Fruit fly (Drosophila melanogaster) whole organism, embryonic: ENCODE measurements around the gene CG15439.
A peak's percentile ranks its signal among the peaks of the same experiment; 100 is the strongest.

Experiments used
- Awh ChIP-seq: fragments of 200-800 bp; sonication (Bioruptor generic); IDR thresholded peaks from 2 replicates; pipeline ENCODE4, ENCODE4 v1.3.6; 2022; ENCODE audit warnings: missing biosample characterization, missing genetic modification characterization
- Bdp1 ChIP-seq: fragments of 200-800 bp; sonication (Bioruptor generic); optimal IDR thresholded peaks from 3 replicates; lab custom pipeline; 2016; ENCODE audit warnings: missing biosample characterization, missing genetic modification characterization
- Blimp-1 ChIP-seq: fragments of 200-800 bp; sonication (Bioruptor generic); optimal IDR thresholded peaks from 3 replicates; lab custom pipeline; 2018; ENCODE audit warnings: missing biosample characterization, missing genetic modification characterization, mild to moderate bottlenecking, moderate library complexity, missing genetic modification reagents
- CG10274 ChIP-seq: fragments of 200-800 bp; sonication (Bioruptor generic); optimal IDR thresholded peaks from 3 replicates; lab custom pipeline; 2017; ENCODE audit warnings: missing biosample characterization, mild to moderate bottlenecking, missing genetic modification characterization
- CG11247 ChIP-seq: fragments of 200-800 bp; sonication (Bioruptor generic); IDR thresholded peaks from 2 replicates; pipeline ENCODE4 v1.3.6; 2022; ENCODE audit warnings: missing biosample characterization, missing genetic modification characterization
- CG12942 ChIP-seq: fragments of 200-800 bp; sonication (Bioruptor generic); optimal IDR thresholded peaks from 3 replicates; lab custom pipeline; 2016; ENCODE audit warnings: missing biosample characterization, missing genetic modification characterization
- CG13123 ChIP-seq: fragments of 200-800 bp; sonication (Bioruptor generic); optimal IDR thresholded peaks from 2 replicates; lab custom pipeline; 2016; ENCODE audit warnings: missing biosample characterization, missing genetic modification characterization
- CG13775 ChIP-seq: fragments of 200-800 bp; sonication (Bioruptor generic); optimal IDR thresholded peaks from 3 replicates; lab custom pipeline; 2017; ENCODE audit warnings: missing biosample characterization, mild to moderate bottlenecking, missing genetic modification characterization
- CG14965 ChIP-seq: fragments of 200-800 bp; sonication (Bioruptor generic); optimal IDR thresholded peaks from 2 replicates; lab custom pipeline; 2016; ENCODE audit warnings: missing biosample characterization, missing genetic modification characterization, borderline replicate concordance
- CG16815 ChIP-seq: fragments of 200-800 bp; sonication (Bioruptor generic); optimal IDR thresholded peaks from 3 replicates; lab custom pipeline; 2017; ENCODE audit warnings: missing biosample characterization, mild to moderate bottlenecking, missing genetic modification characterization
- CG17359 ChIP-seq: fragments of 200-800 bp; sonication (Bioruptor generic); optimal IDR thresholded peaks from 3 replicates; lab custom pipeline; 2018; ENCODE audit warnings: missing biosample characterization, mild to moderate bottlenecking, missing genetic modification characterization, moderate library complexity
- CG17612 ChIP-seq: fragments of 200-800 bp; sonication (Bioruptor generic); IDR thresholded peaks from 2 replicates; pipeline ENCODE4 v1.3.6; 2022; ENCODE audit warnings: missing biosample characterization, missing genetic modification characterization
- CG18764 ChIP-seq: fragments of 200-800 bp; sonication (Bioruptor generic); optimal IDR thresholded peaks from 3 replicates; lab custom pipeline; 2016; ENCODE audit warnings: missing biosample characterization, missing genetic modification characterization
- CG33213 ChIP-seq: fragments of 200-800 bp; sonication (Bioruptor generic); optimal IDR thresholded peaks from 3 replicates; lab custom pipeline; 2016; ENCODE audit warnings: missing biosample characterization, missing genetic modification characterization
- CG34422 ChIP-seq: fragments of 200-800 bp; sonication (Bioruptor generic); IDR thresholded peaks from 3 replicates; pipeline ENCODE4 v1.3.6; 2022; ENCODE audit warnings: missing biosample characterization, missing genetic modification characterization
- CG4617 ChIP-seq: fragments of 200-800 bp; sonication (Bioruptor generic); optimal IDR thresholded peaks from 3 replicates; lab custom pipeline; 2016; ENCODE audit warnings: missing biosample characterization, missing genetic modification characterization, borderline replicate concordance
- CG6175 ChIP-seq: fragments of 200-800 bp; sonication (Bioruptor generic); IDR thresholded peaks from 3 replicates; pipeline ENCODE4 v1.3.6; 2022; ENCODE audit warnings: missing biosample characterization, missing genetic modification characterization
- CG6272 ChIP-seq: fragments of 200-800 bp; sonication (Bioruptor generic); IDR thresholded peaks from 2 replicates; pipeline ENCODE4 v1.3.6; 2022; ENCODE audit warnings: missing biosample characterization, missing genetic modification characterization
- CG6813 ChIP-seq: fragments of 200-800 bp; sonication (Bioruptor generic); optimal IDR thresholded peaks from 2 replicates; lab custom pipeline; 2017; ENCODE audit warnings: missing biosample characterization, missing genetic modification characterization, mild to moderate bottlenecking, moderate library complexity, missing genetic modification reagents
- CG7786 ChIP-seq: fragments of 200-800 bp; sonication (Bioruptor generic); optimal IDR thresholded peaks from 2 replicates; lab custom pipeline; 2016; ENCODE audit warnings: missing biosample characterization, missing genetic modification characterization
- CG8388 ChIP-seq: fragments of 200-800 bp; sonication (Bioruptor generic); optimal IDR thresholded peaks from 2 replicates; lab custom pipeline; 2019; ENCODE audit warnings: missing biosample characterization, mild to moderate bottlenecking, missing genetic modification characterization, moderate library complexity
- CHES-1-like ChIP-seq: fragments of 200-800 bp; sonication (Bioruptor generic); optimal IDR thresholded peaks from 2 replicates; lab custom pipeline; 2016; ENCODE audit warnings: missing biosample characterization, missing genetic modification characterization
- D ChIP-seq, 2 experiments: fragments of 200-800 bp in 1 of 2; fragments of >200 bp in 1 of 2; sonication (Bioruptor generic) in 1 of 2; optimal IDR thresholded peaks; 2 replicates in 1 of 2; 3 replicates in 1 of 2; lab custom pipeline; 2017; ENCODE audit warnings: mild to moderate bottlenecking in 1 of 2, missing biosample characterization in 1 of 2, missing genetic modification characterization in 1 of 2, missing genetic modification reagents in 1 of 2
- D19A ChIP-seq: fragments of 200-800 bp; optimal IDR thresholded peaks from 3 replicates; lab custom pipeline; 2019; ENCODE audit warnings: missing biosample characterization, mild to moderate bottlenecking, missing genetic modification characterization, moderate library complexity
- H2.0 ChIP-seq: fragments of 200-800 bp; sonication (Bioruptor generic); IDR thresholded peaks from 2 replicates; pipeline ENCODE4 v1.3.6; 2022; ENCODE audit warnings: missing biosample characterization, missing genetic modification characterization
- Hr51 ChIP-seq, 2 experiments: fragments of 200-800 bp; sonication (Bioruptor generic); optimal IDR thresholded peaks; 2 replicates in 1 of 2; 3 replicates in 1 of 2; lab custom pipeline; 2016 to 2018; ENCODE audit warnings: missing biosample characterization in 2 of 2, missing genetic modification characterization in 2 of 2, mild to moderate bottlenecking in 1 of 2, moderate library complexity in 1 of 2
- Opbp ChIP-seq: fragments of 200-800 bp; sonication (Bioruptor generic); IDR thresholded peaks from 3 replicates; pipeline ENCODE4 v1.3.6; 2022; ENCODE audit warnings: missing biosample characterization, missing genetic modification characterization; ENCODE audit not compliant: partially characterized antibody
- Taf1 ChIP-seq: fragments of 200-800 bp; sonication (Bioruptor generic); IDR thresholded peaks from 2 replicates; pipeline ENCODE4 v1.3.6; 2022; ENCODE audit warnings: missing biosample characterization, missing genetic modification characterization
- ab ChIP-seq: fragments of 200-800 bp; sonication (Bioruptor generic); optimal IDR thresholded peaks from 2 replicates; lab custom pipeline; 2016; ENCODE audit warnings: missing biosample characterization, missing genetic modification characterization
- amos ChIP-seq: fragments of 200-800 bp; sonication (Bioruptor generic); IDR thresholded peaks from 2 replicates; pipeline ENCODE4 v1.3.6; 2022; ENCODE audit warnings: missing biosample characterization, missing genetic modification characterization; ENCODE audit not compliant: partially characterized antibody
- ara ChIP-seq: fragments of 200-800 bp; sonication (Bioruptor generic); IDR thresholded peaks from 2 replicates; pipeline ENCODE4 v1.3.6; 2022; ENCODE audit warnings: missing biosample characterization, missing genetic modification characterization
- ato ChIP-seq: fragments of 200-800 bp; sonication (Bioruptor generic); IDR thresholded peaks from 2 replicates; pipeline ENCODE4 v1.3.6; 2022; ENCODE audit warnings: missing biosample characterization, missing genetic modification characterization; ENCODE audit not compliant: partially characterized antibody
- bbx ChIP-seq: fragments of 200-800 bp; sonication (Bioruptor generic); IDR thresholded peaks from 2 replicates; pipeline ENCODE4 v1.3.6; 2022; ENCODE audit warnings: missing biosample characterization, missing genetic modification characterization; ENCODE audit not compliant: partially characterized antibody
- bcd ChIP-seq: fragments of 200-800 bp; sonication (Bioruptor generic); optimal IDR thresholded peaks from 2 replicates; lab custom pipeline; 2017; ENCODE audit warnings: missing biosample characterization, mild to moderate bottlenecking, missing genetic modification characterization
- caup ChIP-seq: fragments of 200-800 bp; sonication (Bioruptor generic); optimal IDR thresholded peaks from 3 replicates; lab custom pipeline; 2017; ENCODE audit warnings: missing biosample characterization, mild to moderate bottlenecking, missing genetic modification characterization, moderate library complexity; ENCODE audit not compliant: severe bottlenecking
- chinmo ChIP-seq: fragments of 200-800 bp; sonication (Bioruptor generic); IDR thresholded peaks from 4 replicates; pipeline ENCODE4 v1.3.6; 2022; ENCODE audit warnings: missing biosample characterization, missing genetic modification characterization; ENCODE audit not compliant: partially characterized antibody
- crol ChIP-seq: fragments of 200-800 bp; sonication (Bioruptor generic); IDR thresholded peaks from 2 replicates; pipeline ENCODE4 v1.3.6; 2022; ENCODE audit warnings: missing biosample characterization, missing genetic modification characterization
- dmrt11E ChIP-seq: fragments of 200-800 bp; sonication (Bioruptor generic); optimal IDR thresholded peaks from 3 replicates; lab custom pipeline; 2018; ENCODE audit warnings: missing biosample characterization, mild to moderate bottlenecking, missing genetic modification characterization, moderate library complexity
- en ChIP-seq: fragments of 200-800 bp; sonication (Bioruptor generic); optimal IDR thresholded peaks from 2 replicates; lab custom pipeline; 2016; ENCODE audit warnings: missing biosample characterization, missing genetic modification characterization
- exex ChIP-seq: fragments of 200-800 bp; sonication (Bioruptor generic); optimal IDR thresholded peaks from 4 replicates; lab custom pipeline; 2018; ENCODE audit warnings: missing biosample characterization, mild to moderate bottlenecking, missing genetic modification characterization, moderate library complexity
- ham ChIP-seq: fragments of 200-800 bp; sonication (Bioruptor generic); IDR thresholded peaks from 2 replicates; pipeline ENCODE4 v1.3.6; 2022; ENCODE audit warnings: missing biosample characterization, missing genetic modification characterization
- hb ChIP-seq: fragments of 200-800 bp; sonication (Bioruptor generic); IDR thresholded peaks from 3 replicates; pipeline ENCODE4 v1.3.6; 2022; ENCODE audit warnings: missing biosample characterization, missing genetic modification characterization; ENCODE audit not compliant: partially characterized antibody
- lab ChIP-seq: fragments of 200-800 bp; sonication (Bioruptor generic); optimal IDR thresholded peaks from 3 replicates; lab custom pipeline; 2017; ENCODE audit warnings: missing biosample characterization, missing genetic modification characterization, mild to moderate bottlenecking, moderate library complexity, missing genetic modification reagents
- nerfin-2 ChIP-seq: fragments of 200-800 bp; sonication (Bioruptor generic); IDR thresholded peaks from 2 replicates; pipeline ENCODE4 v1.3.6; 2022; ENCODE audit warnings: missing biosample characterization, missing genetic modification characterization; ENCODE audit not compliant: partially characterized antibody
- pum ChIP-seq: fragments of 200-800 bp; sonication (Bioruptor generic); optimal IDR thresholded peaks from 2 replicates; lab custom pipeline; 2016; ENCODE audit warnings: missing biosample characterization, missing genetic modification characterization
- pzg ChIP-seq: fragments of 200-800 bp; sonication (Bioruptor generic); optimal IDR thresholded peaks from 3 replicates; lab custom pipeline; 2018; ENCODE audit warnings: missing biosample characterization, mild to moderate bottlenecking, missing genetic modification characterization, moderate library complexity
- sens ChIP-seq: fragments of 200-800 bp; sonication (Bioruptor generic); peaks from one replicate; lab custom pipeline; 2016; ENCODE audit warnings: missing biosample characterization, missing genetic modification characterization
- sisA ChIP-seq: fragments of 200-800 bp; sonication (Bioruptor generic); IDR thresholded peaks from 2 replicates; pipeline ENCODE4 v1.3.6; 2022; ENCODE audit warnings: missing biosample characterization, missing genetic modification characterization
- zfh1 ChIP-seq: fragments of 200-800 bp; sonication (Bioruptor generic); IDR thresholded peaks from 3 replicates; pipeline ENCODE4 v1.3.6; 2022; ENCODE audit warnings: missing biosample characterization, missing genetic modification characterization

Gene CG15439

DNA sequence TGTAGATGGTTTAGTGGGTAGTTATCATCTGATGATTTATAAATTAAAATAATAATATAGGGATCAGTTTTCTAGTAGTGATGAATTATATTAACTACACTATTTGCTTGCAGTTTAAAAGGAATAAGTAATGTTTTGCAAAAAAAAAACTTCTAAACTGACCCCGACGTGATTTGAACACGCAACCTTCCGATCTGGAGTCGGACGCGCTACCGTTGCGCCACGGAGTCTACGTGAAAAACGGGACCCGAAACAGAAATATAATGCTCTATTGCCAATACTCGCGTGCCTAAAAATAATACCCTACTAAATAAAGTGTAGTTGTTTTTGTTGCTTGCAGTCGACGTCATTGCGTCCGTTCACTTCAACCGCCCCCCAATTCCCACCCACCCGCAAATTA, 34.0 kb downstream of the CG15439 start (continued):
- TF ChIP-seq CG7786 (GFP tag; lab: Kevin White, UChicago) (no peak), nerfin-2 (GFP tag; lab: Robert Waterston, UW) (peak; percentile 46; the same call in 1 of the 2 replicates), en (GFP tag; lab: Kevin White, UChicago) (no peak), caup (GFP tag; lab: Kevin White, UChicago) (no peak), Bdp1 (GFP tag; lab: Kevin White, UChicago) (peak; percentile 93), bbx (GFP tag; lab: Robert Waterston, UW) (peak; percentile 67), D19A (tag; lab: Kevin White, UChicago) (peak; percentile 22), CG10274 (GFP tag; lab: Kevin White, UChicago) (no peak), CG6813 (GFP tag; lab: Kevin White, UChicago) (no peak), CG13775 (GFP tag; lab: Kevin White, UChicago) (no peak), exex (no peak), crol (GFP tag; lab: Robert Waterston, UW) (peak; percentile 54; the same call in 1 of the 2 replicates), amos (peak; percentile 67; the same call in 1 of the 2 replicates), CG13123 (GFP tag; lab: Kevin White, UChicago) (no peak), CG33213 (GFP tag; lab: Kevin White, UChicago) (no peak), H2.0 (no peak), CG18764 (GFP tag; lab: Kevin White, UChicago) (no peak), dmrt11E (no peak), CG17359 (tag; lab: Kevin White, UChicago) (no peak), CHES-1-like (no peak), CG8388 (GFP tag; lab: Kevin White, UChicago) (no peak), ato (GFP tag; lab: Robert Waterston, UW) (peak; percentile 37; the same call in 1 of the 2 replicates), hb (GFP tag; lab: Robert Waterston, UW) (peak; percentile 50; the same call in 1 of the 3 replicates), Opbp (GFP tag; lab: Robert Waterston, UW) (peak; percentile 69; the same call in 2 of the 3 replicates), Blimp-1 (GFP tag; lab: Kevin White, UChicago) (no peak), ham (GFP tag; lab: Robert Waterston, UW) (no peak), Hr51 (GFP tag; optimal IDR thresholded peaks at IDR 0.05; lab: Kevin White, UChicago) (no peak), ab (GFP tag; lab: Kevin White, UChicago) (no peak)

DNA sequence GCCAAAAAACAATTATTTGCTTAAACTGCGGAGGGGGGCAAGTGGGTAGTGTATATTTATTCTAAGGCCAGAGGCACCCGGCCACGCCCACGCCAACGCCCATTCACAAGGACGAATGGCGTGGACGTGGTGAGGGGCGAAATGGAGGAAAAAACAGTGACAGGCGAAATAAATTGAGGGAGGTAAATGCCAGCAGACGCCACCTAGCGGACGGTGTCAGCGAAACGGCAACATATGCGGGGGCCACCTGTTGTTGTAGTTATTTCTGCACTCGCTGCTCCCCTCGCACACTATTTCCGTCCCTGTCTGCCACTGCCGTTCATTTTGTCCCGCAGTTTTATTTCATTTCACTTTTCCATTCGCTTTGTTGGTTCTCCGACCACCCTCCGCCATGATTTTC, 34.9 kb downstream of the CG15439 start:
- TF ChIP-seq sisA (0 out of 2 replicates have a peak, but pooled peaks have one; percentile 24), chinmo (0 out of 4 replicates have a peak, but pooled peaks have one; percentile 49), CG6272 (peak; percentile 38), Awh (GFP tag; lab: Robert Waterston, UW) (0 out of 2 replicates have a peak, but pooled peaks have one; percentile 20), CG16815 (GFP tag; lab: Kevin White, UChicago) (no peak), lab (GFP tag; lab: Kevin White, UChicago) (peak; percentile 18), pum (GFP tag; lab: Kevin White, UChicago) (no peak), sens (GFP tag; lab: Kevin White, UChicago) (peak; percentile 54), pzg (GFP tag; lab: Kevin White, UChicago) (no peak), CG6175 (GFP tag; lab: Robert Waterston, UW) (no peak), CG34422 (no peak), D (optimal IDR thresholded peaks at IDR 0.05; lab: Kevin White, UChicago) (no peak), D (GFP tag; optimal IDR thresholded peaks at IDR 0.05; lab: Kevin White, UChicago) (peak; percentile 15), CG11247 (GFP tag; lab: Robert Waterston, UW) (peak; percentile 44; the same call in 1 of the 2 replicates), zfh1 (GFP tag; lab: Robert Waterston, UW) (0 out of 3 replicates have a peak, but pooled peaks have one; percentile 16), Taf1 (GFP tag; lab: Robert Waterston, UW) (no peak), ara (GFP tag; lab: Robert Waterston, UW) (peak; percentile 33; the same call in 1 of the 2 replicates), CG17612 (peak; percentile 65; the same call in 1 of the 2 replicates), bcd (GFP tag; lab: Kevin White, UChicago) (peak; percentile 19), CG4617 (GFP tag; lab: Kevin White, UChicago) (no peak), CG12942 (GFP tag; lab: Kevin White, UChicago) (no peak), CG14965 (GFP tag; lab: Kevin White, UChicago) (peak; percentile 96)
